Fruit fly (Drosophila melanogaster): Measurements from ENCODE around the gene CG42724.

The CG42724 gene

DNA sequence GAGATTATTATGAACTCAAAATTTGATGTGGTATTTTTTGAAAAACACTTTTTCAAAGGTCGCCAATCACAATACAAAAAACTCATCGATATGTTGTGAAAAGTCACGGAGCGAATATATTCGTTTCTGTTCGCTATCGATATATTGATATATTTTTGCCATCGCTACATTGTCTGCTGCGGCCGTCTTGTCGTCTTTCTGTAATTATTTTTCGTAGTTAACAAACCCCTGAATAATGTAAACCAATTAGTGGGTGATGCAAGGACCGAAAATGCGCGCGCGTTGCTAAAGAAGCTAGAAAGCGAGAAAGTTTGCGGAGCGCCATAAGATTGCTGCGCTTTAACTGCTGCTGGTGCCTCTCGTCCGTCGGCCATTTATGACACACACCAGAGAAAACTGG is 17.3 kb downstream of the CG42724 start, which contains the start of gene Pak (continued):
- TF ChIP-seq NC2α (GFP tag; optimal IDR thresholded peaks at IDR 0.05) (no peak), lbe (GFP tag; optimal IDR thresholded peaks at IDR 0.05) (no peak), zen2 (GFP tag; IDR thresholded peaks at IDR 0.05; ENCODE audit: partially characterized antibody) (peak; percentile 90), CG12391 (tag; optimal IDR thresholded peaks at IDR 0.05) (no peak), CG17361 (GFP tag; IDR thresholded peaks at IDR 0.05) (no peak), Poxn (GFP tag; IDR thresholded peaks at IDR 0.05) (no peak), CG6254 (GFP tag; optimal IDR thresholded peaks at IDR 0.05) (no peak), fd96Cb (tag; optimal IDR thresholded peaks at IDR 0.05) (no peak), crol (GFP tag; IDR thresholded peaks at IDR 0.05) (no peak), Atf3 (GFP tag; optimal IDR thresholded peaks at IDR 0.05) (no peak), vfl (GFP tag; optimal IDR thresholded peaks at IDR 0.05) (no peak), CG4820 (GFP tag; optimal IDR thresholded peaks at IDR 0.05) (no peak), Bdp1 (GFP tag; optimal IDR thresholded peaks at IDR 0.05) (no peak), Adf1 (GFP tag; IDR thresholded peaks at IDR 0.05) (peak; percentile 39; the same call in 1 of the 2 replicates), Mes4 (GFP tag; optimal IDR thresholded peaks at IDR 0.05) (no peak), bsh (GFP tag; optimal IDR thresholded peaks at IDR 0.05) (no peak), sens (GFP tag) (peak; percentile 80), CG13894 (tag; optimal IDR thresholded peaks at IDR 0.05) (no peak), ind (GFP tag; optimal IDR thresholded peaks at IDR 0.05) (no peak), chn (GFP tag; optimal IDR thresholded peaks at IDR 0.05) (no peak), HLH3B (GFP tag; IDR thresholded peaks at IDR 0.05) (no peak), nmo (GFP tag; optimal IDR thresholded peaks at IDR 0.05) (peak; percentile 32), CG13775 (GFP tag; optimal IDR thresholded peaks at IDR 0.05) (no peak), CHES-1-like (GFP tag; optimal IDR thresholded peaks at IDR 0.05) (peak; percentile 11), CG32532 (GFP tag; IDR thresholded peaks at IDR 0.05) (no peak), CG4617 (GFP tag; optimal IDR thresholded peaks at IDR 0.05; ENCODE audit: borderline replicate concordance) (peak; percentile 95), CG4404 (GFP tag; IDR thresholded peaks at IDR 0.05) (no peak), CG17328 (GFP tag; IDR thresholded peaks at IDR 0.05) (no peak), CG1602 (GFP tag; optimal IDR thresholded peaks at IDR 0.05) (no peak), NK7.1 (GFP tag; optimal IDR thresholded peaks at IDR 0.05) (no peak), CG10979 (tag; optimal IDR thresholded peaks at IDR 0.05) (no peak), CG11504 (tag; optimal IDR thresholded peaks at IDR 0.05) (peak; percentile 4), mam (GFP tag; optimal IDR thresholded peaks at IDR 0.05) (no peak), dmrt99B (tag; optimal IDR thresholded peaks at IDR 0.05) (no peak), Nf-YA (GFP tag; IDR thresholded peaks at IDR 0.05) (no peak), hbn (GFP tag; IDR thresholded peaks at IDR 0.05; ENCODE audit: partially characterized antibody) (peak; percentile 89), Neu2 (GFP tag; optimal IDR thresholded peaks at IDR 0.05; ENCODE audit: borderline replicate concordance) (no peak), inv (GFP tag; IDR thresholded peaks at IDR 0.05; ENCODE audit: partially characterized antibody) (peak; percentile 92), CG7271 (tag; optimal IDR thresholded peaks at IDR 0.05) (no peak), tap (tag; optimal IDR thresholded peaks at IDR 0.05) (no peak), CG42726 (GFP tag; IDR thresholded peaks at IDR 0.05; ENCODE audit: partially characterized antibody) (peak; percentile 95), gem (tag; optimal IDR thresholded peaks at IDR 0.05) (peak; percentile 46), CTCF (GFP tag; optimal IDR thresholded peaks at IDR 0.05) (peak; percentile 15), onecut (GFP tag; IDR thresholded peaks at IDR 0.05) (no peak), slou (GFP tag; optimal IDR thresholded peaks at IDR 0.05) (no peak), Hr78 (GFP tag; optimal IDR thresholded peaks at IDR 0.05) (no peak), mld (GFP tag; IDR thresholded peaks at IDR 0.05; ENCODE audit: partially characterized antibody) (peak; percentile 93), CG1024 (GFP tag; IDR thresholded peaks at IDR 0.05) (no peak), CG16779 (GFP tag; IDR thresholded peaks at IDR 0.05) (no peak), az2 (GFP tag; optimal IDR thresholded peaks at IDR 0.05) (no peak), amos (GFP tag; IDR thresholded peaks at IDR 0.05; ENCODE audit: partially characterized antibody) (peak; percentile 97), otp (GFP tag; IDR thresholded peaks at IDR 0.05) (no peak)
